Worm (Caenorhabditis elegans) whole organism, mixed stage, embryonic: ENCODE measurements around the gene F08G12.5.

Source experiments
- nhr-28 ChIP-seq: fragments of 150-350 bp; optimal IDR thresholded peaks from 2 replicates; lab custom pipeline; 2014; ENCODE audit warnings: missing biosample characterization, missing genetic modification characterization
- nhr-76 ChIP-seq: sonication (generic microtip); optimal IDR thresholded peaks from 2 replicates; lab custom pipeline; 2017; ENCODE audit warnings: missing biosample characterization, missing genetic modification characterization
- sptf-1 ChIP-seq: sonication (generic microtip); optimal IDR thresholded peaks from 2 replicates; lab custom pipeline; 2017; ENCODE audit warnings: mild to moderate bottlenecking, missing genetic modification characterization, moderate library complexity, missing compliant biosample characterization

ce11 chrX:11337095-11337494, 27.0 kb upstream of the F08G12.5 start:
- TF ChIP-seq nhr-76 (tag; lab: Kevin White, UChicago) (no peak), nhr-28 (tag; lab: Kevin White, UChicago) (no peak), sptf-1 (tag; lab: Kevin White, UChicago) (no peak)
